Worm (Caenorhabditis elegans) whole organism, L4 larva: Measurements from ENCODE around the gene Y71H2AM.11.

Source experiments
- ama-1 ChIP-seq: fragments of 150-350 bp; optimal IDR thresholded peaks from 2 replicates; lab custom pipeline; 2014; ENCODE audit warnings: inconsistent platforms, mixed read lengths
- ceh-32 ChIP-seq: sonication (generic microtip); optimal IDR thresholded peaks from 2 replicates; lab custom pipeline; 2016; ENCODE audit warnings: mild to moderate bottlenecking, missing genetic modification characterization, missing compliant biosample characterization; ENCODE audit not compliant: poor library complexity
- fos-1 ChIP-seq: fragments of 150-350 bp; optimal IDR thresholded peaks from 2 replicates; lab custom pipeline; 2014; ENCODE audit warnings: missing biosample characterization, missing genetic modification characterization
- nhr-11 ChIP-seq: fragments of 150-350 bp; optimal IDR thresholded peaks from 2 replicates; lab custom pipeline; 2014; ENCODE audit warnings: missing biosample characterization, missing genetic modification characterization
- nhr-76 ChIP-seq: fragments of 150-350 bp; optimal IDR thresholded peaks from 2 replicates; lab custom pipeline; 2014; ENCODE audit warnings: missing biosample characterization, missing genetic modification characterization
- nhr-77 ChIP-seq: fragments of 150-350 bp; optimal IDR thresholded peaks from 2 replicates; lab custom pipeline; 2014; ENCODE audit warnings: missing biosample characterization, missing genetic modification characterization
- unc-62 ChIP-seq, 3 experiments: fragments of 150-350 bp in 1 of 3; sonication (generic microtip); optimal IDR thresholded peaks in 2 of 3; peaks in 1 of 3; 1 replicate in 1 of 3; 2 replicates in 2 of 3; lab custom pipeline; 2014 to 2017; ENCODE audit warnings: missing biosample characterization in 3 of 3, missing genetic modification characterization in 3 of 3, missing genetic modification reagents in 3 of 3, missing genotype in 1 of 3
- zfp-3 ChIP-seq: fragments of 200-800 bp; sonication (Bioruptor generic); conservative IDR thresholded peaks from 2 replicates; pipeline ENCODE4 v1.3.6; 2022; ENCODE audit warnings: missing genetic modification reagents, missing genetic modification characterization, missing compliant biosample characterization

DNA sequence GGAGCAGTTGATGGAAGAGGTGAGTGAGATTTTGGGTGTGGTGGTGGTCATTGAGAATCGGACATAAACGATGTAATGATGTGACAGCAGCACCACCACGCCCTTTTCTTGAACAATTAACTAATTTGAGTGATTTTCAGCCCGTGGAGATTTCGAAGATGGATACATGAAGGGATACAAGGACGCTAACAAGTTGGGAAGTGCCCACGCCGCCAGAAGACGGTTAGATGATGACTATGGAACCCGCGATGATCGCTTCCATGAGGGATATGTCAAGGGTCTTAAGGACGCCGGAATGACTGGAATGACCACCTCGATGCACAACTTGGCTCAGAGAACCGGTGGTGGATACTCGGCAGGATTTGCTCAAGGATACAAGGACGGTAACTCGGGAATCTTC lies 46.9 kb downstream of the Y71H2AM.11 start:
- TF ChIP-seq fos-1 (no peak), nhr-77 (tag; lab: Kevin White, UChicago) (no peak), ama-1 (lab: Kevin White, UChicago) (no peak), nhr-76 (tag; lab: Kevin White, UChicago) (no peak), zfp-3 (GFP tag; lab: Robert Waterston, UW) (no peak), unc-62 (GFP tag; optimal IDR thresholded peaks at IDR 0.05 in 1 of 2; lab: Kevin White, UChicago) (peak in 1 of 2 experiments; percentile 96), unc-62 (tag; optimal IDR thresholded peaks at IDR 0.05; lab: Kevin White, UChicago) (no peak), nhr-11 (no peak), ceh-32 (tag; lab: Kevin White, UChicago) (no peak)
